Worm (Caenorhabditis elegans): Measurements from ENCODE around the gene tre-5.

- TF ChIP-seq him-1 (tag; optimal IDR thresholded peaks at IDR 0.05) (no peak), dao-5 (tag; optimal IDR thresholded peaks at IDR 0.05) (no peak), W03F9.2 (tag; optimal IDR thresholded peaks at IDR 0.05) (no peak)
These were observed 4.9 kb upstream of the tre-5 start for ce11 chrII:60049-60448.

All from whole organism, L4/young adult.